Worm (Caenorhabditis elegans) whole organism, young adult: ENCODE measurements around the gene C17E7.4.
A peak's percentile ranks its signal among the peaks of the same experiment; 100 is the strongest.

Experiments used
- C06A6.2 ChIP-seq: fragments of 200-800 bp; sonication (Bioruptor generic); conservative IDR thresholded peaks from 2 replicates; pipeline ENCODE4 v1.3.6; 2022; ENCODE audit warnings: missing genetic modification characterization, missing compliant biosample characterization
- F23B12.7 ChIP-seq: sonication (generic microtip); optimal IDR thresholded peaks from 2 replicates; lab custom pipeline; 2017; ENCODE audit warnings: missing genetic modification characterization, mild to moderate bottlenecking, missing compliant biosample characterization, antibody characterized with exemption, moderate library complexity; ENCODE audit not compliant: insufficient read depth
- K12H6.12 ChIP-seq: fragments of 200-800 bp; sonication (Bioruptor generic); optimal IDR thresholded peaks from 2 replicates; lab custom pipeline; 2018; ENCODE audit warnings: mild to moderate bottlenecking, missing genetic modification characterization, missing compliant biosample characterization
- T26A5.8 ChIP-seq: sonication (generic microtip); optimal IDR thresholded peaks from 2 replicates; lab custom pipeline; 2016; ENCODE audit warnings: missing genetic modification characterization, missing compliant biosample characterization
- atf-7 ChIP-seq: sonication (generic microtip); optimal IDR thresholded peaks from 2 replicates; lab custom pipeline; 2017; ENCODE audit warnings: mild to moderate bottlenecking, missing genetic modification characterization, missing compliant biosample characterization
- bed-1 ChIP-seq: fragments of 200-800 bp; sonication (Bioruptor generic); IDR thresholded peaks from 2 replicates; pipeline ENCODE4 v1.3.6; 2022; ENCODE audit warnings: missing genetic modification reagents, missing genetic modification characterization, missing compliant biosample characterization
- bed-2 ChIP-seq: fragments of 200-800 bp; sonication (Bioruptor generic); IDR thresholded peaks from 2 replicates; pipeline ENCODE4 v1.3.6; 2022; ENCODE audit warnings: missing genetic modification reagents, missing genetic modification characterization, missing compliant biosample characterization
- ceh-100 ChIP-seq: fragments of 200-800 bp; sonication (Bioruptor generic); IDR thresholded peaks from 2 replicates; pipeline ENCODE4 v1.3.6; 2022; ENCODE audit warnings: missing genetic modification reagents, missing genetic modification characterization, missing compliant biosample characterization
- ceh-27 ChIP-seq: fragments of 200-800 bp; sonication (Bioruptor generic); optimal IDR thresholded peaks from 2 replicates; lab custom pipeline; 2018; ENCODE audit warnings: mild to moderate bottlenecking, missing genetic modification characterization, moderate library complexity, missing compliant biosample characterization
- ceh-40 ChIP-seq: fragments of 200-800 bp; sonication (Bioruptor generic); IDR thresholded peaks from 2 replicates; pipeline ENCODE4 v1.3.6; 2022; ENCODE audit warnings: missing genetic modification characterization, missing compliant biosample characterization
- ceh-58 ChIP-seq: fragments of 200-800 bp; sonication (Bioruptor generic); IDR thresholded peaks from 2 replicates; pipeline ENCODE4 v1.3.6; 2022; ENCODE audit warnings: missing genetic modification characterization, missing compliant biosample characterization
- die-1 ChIP-seq: sonication (generic microtip); optimal IDR thresholded peaks from 2 replicates; lab custom pipeline; 2016; ENCODE audit warnings: missing genotype, mild to moderate bottlenecking, missing genetic modification characterization, missing compliant biosample characterization
- egl-18 ChIP-seq: fragments of 200-800 bp; sonication (Bioruptor generic); IDR thresholded peaks from 2 replicates; pipeline ENCODE4 v1.3.6; 2022; ENCODE audit warnings: missing genetic modification reagents, missing genetic modification characterization, missing compliant biosample characterization
- fkh-3 ChIP-seq: sonication (generic microtip); optimal IDR thresholded peaks from 2 replicates; lab custom pipeline; 2016; ENCODE audit warnings: mild to moderate bottlenecking, missing genetic modification characterization, missing compliant biosample characterization
- him-1 ChIP-seq: sonication (generic microtip); optimal IDR thresholded peaks from 2 replicates; lab custom pipeline; 2016; ENCODE audit warnings: missing genotype, missing genetic modification reagents, missing genetic modification characterization, missing compliant biosample characterization
- hlh-26 ChIP-seq: fragments of 200-800 bp; sonication (Bioruptor generic); conservative IDR thresholded peaks from 2 replicates; pipeline ENCODE4 v1.3.6; 2022; ENCODE audit warnings: missing genetic modification reagents, missing genetic modification characterization, missing compliant biosample characterization
- hmg-1.2 ChIP-seq: fragments of 200-800 bp; sonication (Bioruptor generic); IDR thresholded peaks from 2 replicates; pipeline ENCODE4 v1.3.6; 2022; ENCODE audit warnings: missing genetic modification reagents, missing genetic modification characterization, missing compliant biosample characterization
- hmg-20 ChIP-seq: fragments of 200-800 bp; sonication (Bioruptor generic); IDR thresholded peaks from 2 replicates; pipeline ENCODE4 v1.3.6; 2022; ENCODE audit warnings: missing genetic modification reagents, missing genetic modification characterization, missing compliant biosample characterization
- let-607 ChIP-seq, 2 experiments: fragments of 200-800 bp in 1 of 2; sonication (Bioruptor generic) in 1 of 2; sonication (generic microtip) in 1 of 2; optimal IDR thresholded peaks; 2 replicates each; lab custom pipeline; 2016 to 2018; ENCODE audit warnings: mild to moderate bottlenecking in 2 of 2, missing compliant biosample characterization in 2 of 2, missing genetic modification characterization in 2 of 2, moderate library complexity in 2 of 2, missing genotype in 1 of 2
- lir-1 ChIP-seq: fragments of 200-800 bp; sonication (Bioruptor generic); conservative IDR thresholded peaks from 2 replicates; pipeline ENCODE4 v1.3.6; 2022; ENCODE audit warnings: missing genetic modification reagents, missing genetic modification characterization, missing compliant biosample characterization
- lsl-1 ChIP-seq: fragments of 200-800 bp; sonication (Bioruptor generic); optimal IDR thresholded peaks from 2 replicates; lab custom pipeline; 2018; ENCODE audit warnings: mild to moderate bottlenecking, missing genetic modification characterization, moderate library complexity, missing compliant biosample characterization
- madf-8 ChIP-seq: fragments of 200-800 bp; sonication (Bioruptor generic); conservative IDR thresholded peaks from 2 replicates; pipeline ENCODE4 v1.3.6; 2022; ENCODE audit warnings: missing genetic modification reagents, missing genetic modification characterization, missing compliant biosample characterization
- mcd-1 ChIP-seq: fragments of 200-800 bp; sonication (Bioruptor generic); IDR thresholded peaks from 2 replicates; pipeline ENCODE4 v1.3.6; 2022; ENCODE audit warnings: missing genetic modification reagents, missing genetic modification characterization, missing compliant biosample characterization
- nfyb-1 ChIP-seq: fragments of 200-800 bp; sonication (Bioruptor generic); IDR thresholded peaks from 2 replicates; pipeline ENCODE4 v1.3.6; 2022; ENCODE audit warnings: missing genetic modification reagents, missing genetic modification characterization, missing compliant biosample characterization
- nhr-80 ChIP-seq: sonication (generic microtip); optimal IDR thresholded peaks from 2 replicates; lab custom pipeline; 2016; ENCODE audit warnings: missing genetic modification characterization, missing compliant biosample characterization
- nhr-90 ChIP-seq: sonication (generic microtip); optimal IDR thresholded peaks from 2 replicates; lab custom pipeline; 2016; ENCODE audit warnings: missing genotype, mild to moderate bottlenecking, missing genetic modification characterization, missing compliant biosample characterization
- rcor-1 ChIP-seq: fragments of 200-800 bp; sonication (Bioruptor generic); IDR thresholded peaks from 2 replicates; pipeline ENCODE4 v1.3.6; 2022; ENCODE audit warnings: missing genetic modification reagents, missing genetic modification characterization, missing compliant biosample characterization
- repo-1 ChIP-seq: sonication (generic microtip); optimal IDR thresholded peaks from 2 replicates; lab custom pipeline; 2017; ENCODE audit warnings: mild to moderate bottlenecking, missing genetic modification characterization, missing compliant biosample characterization
- rpc-1 ChIP-seq, 2 experiments: fragments of 150-350 bp in 1 of 2; sonication (generic microtip) in 1 of 2; optimal IDR thresholded peaks; 2 replicates each; lab custom pipeline; 2014 to 2018; ENCODE audit warnings: missing biosample characterization in 1 of 2, missing genetic modification characterization in 1 of 2, missing genetic modification reagents in 1 of 2, missing genotype in 1 of 2
- sptf-2 ChIP-seq: fragments of 200-800 bp; sonication (Bioruptor generic); optimal IDR thresholded peaks from 2 replicates; lab custom pipeline; 2018; ENCODE audit warnings: mild to moderate bottlenecking, missing genetic modification characterization, missing compliant biosample characterization
- tbp1 ChIP-seq: fragments of 200-800 bp; sonication (Bioruptor generic); optimal IDR thresholded peaks from 2 replicates; lab custom pipeline; 2018; ENCODE audit warnings: mild to moderate bottlenecking, missing genetic modification characterization, missing compliant biosample characterization
- zfh-2 ChIP-seq: fragments of 200-800 bp; sonication (Bioruptor generic); conservative IDR thresholded peaks from 2 replicates; pipeline ENCODE4 v1.3.6; 2022; ENCODE audit warnings: missing genetic modification reagents, missing genetic modification characterization, missing compliant biosample characterization
- ztf-6 ChIP-seq: fragments of 200-800 bp; sonication (Bioruptor generic); IDR thresholded peaks from 2 replicates; pipeline ENCODE4 v1.3.6; 2022; ENCODE audit warnings: missing genetic modification reagents, missing genetic modification characterization, missing compliant biosample characterization

C17E7.4 gene

DNA sequence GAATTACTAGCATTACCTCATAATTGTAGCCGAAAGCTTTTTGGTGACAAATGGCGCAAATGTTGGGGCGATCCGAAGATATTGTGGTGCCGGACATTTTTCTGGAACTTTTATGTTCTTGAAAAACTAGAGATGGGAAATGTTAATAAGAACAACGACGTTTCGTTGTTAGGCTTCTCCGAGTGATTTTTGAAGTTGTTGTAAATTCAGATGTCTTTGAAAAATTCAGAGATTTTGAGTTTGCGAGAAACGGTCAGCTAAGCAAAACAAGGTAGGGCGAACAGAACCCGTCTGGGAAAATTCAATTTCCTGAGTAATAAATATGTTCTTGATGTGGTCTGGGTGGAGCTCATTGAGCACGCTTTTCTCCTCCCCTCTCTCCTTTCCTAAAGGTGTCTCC lies 6.5 kb upstream of the C17E7.4 start, which contains the start of gene nhr-124:
Gene nhr-124, minus strand, starts transcription at position 101 of the 400 bp plus-strand sequence.
- TF ChIP-seq hlh-26, result no peak
- no peak for TF ChIP-seq die-1 (tag; lab: Kevin White, UChicago)

DNA sequence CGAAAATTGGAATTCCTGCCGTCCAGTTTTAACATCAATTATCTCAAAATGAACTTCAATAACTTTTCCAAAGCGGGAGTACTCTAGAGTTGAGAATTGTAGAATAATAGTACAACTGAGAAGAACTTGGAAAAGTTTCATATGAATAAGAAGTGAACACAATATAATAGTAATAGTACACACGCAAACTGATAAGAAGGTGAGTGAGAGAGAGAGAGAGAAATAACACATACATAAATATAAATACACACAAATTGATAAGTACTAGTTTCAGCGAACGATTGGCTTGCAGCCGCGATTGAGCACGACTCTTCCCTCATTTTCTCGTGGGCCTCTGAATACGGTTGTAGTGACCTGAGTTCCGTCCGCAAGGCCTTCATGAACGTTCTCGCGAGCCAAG lies 3.5 kb upstream of the C17E7.4 start, which contains the start of gene C17E7.13:
Gene C17E7.13, minus strand, starts transcription at position 176 of the 400 bp plus-strand sequence.
- peak; percentile 8 for TF ChIP-seq nhr-80 (tag; lab: Kevin White, UChicago)
- TF ChIP-seq ceh-40 (GFP tag; lab: Robert Waterston, UW), result no peak

DNA sequence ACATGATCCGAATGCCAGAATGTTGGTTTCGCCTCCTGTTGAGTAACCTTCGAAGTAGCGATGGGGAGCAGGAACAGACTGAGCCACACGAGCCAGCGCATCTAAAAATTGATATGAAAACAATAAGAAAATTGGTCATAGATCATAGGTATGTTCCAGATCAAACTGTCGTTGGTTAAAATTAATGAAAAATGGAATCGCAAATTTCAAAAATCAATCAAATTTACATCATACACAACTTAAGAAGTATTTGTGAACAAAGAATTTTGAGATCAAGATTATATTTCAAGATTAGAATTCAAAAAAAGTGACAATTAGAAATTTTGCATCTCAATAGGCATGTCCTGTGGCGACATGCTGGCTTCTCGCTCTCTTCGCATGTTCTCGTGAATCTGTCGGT lies 1.9 kb upstream of the C17E7.4 start, which contains the start of gene C17E7.9:
Gene C17E7.9, minus strand, starts transcription at position 101 of the 400 bp plus-strand sequence.
- TF ChIP-seq lir-1 (GFP tag; lab: Robert Waterston, UW) (no peak), him-1 (no peak), sptf-2 (GFP tag; lab: Kevin White, UChicago) (no peak), atf-7 (tag; lab: Kevin White, UChicago) (no peak), egl-18 (GFP tag; lab: Robert Waterston, UW) (no peak), hmg-20 (GFP tag; lab: Robert Waterston, UW) (no peak), nfyb-1 (GFP tag; lab: Robert Waterston, UW) (no peak), tbp1 (no peak), hmg-1.2 (GFP tag; lab: Robert Waterston, UW) (no peak), ceh-58 (GFP tag; lab: Robert Waterston, UW) (no peak), let-607 (tag; optimal IDR thresholded peaks at IDR 0.05; lab: Kevin White, UChicago) (no peak)
- TF ChIP-seq, all 124 proteins: peak for 0

DNA sequence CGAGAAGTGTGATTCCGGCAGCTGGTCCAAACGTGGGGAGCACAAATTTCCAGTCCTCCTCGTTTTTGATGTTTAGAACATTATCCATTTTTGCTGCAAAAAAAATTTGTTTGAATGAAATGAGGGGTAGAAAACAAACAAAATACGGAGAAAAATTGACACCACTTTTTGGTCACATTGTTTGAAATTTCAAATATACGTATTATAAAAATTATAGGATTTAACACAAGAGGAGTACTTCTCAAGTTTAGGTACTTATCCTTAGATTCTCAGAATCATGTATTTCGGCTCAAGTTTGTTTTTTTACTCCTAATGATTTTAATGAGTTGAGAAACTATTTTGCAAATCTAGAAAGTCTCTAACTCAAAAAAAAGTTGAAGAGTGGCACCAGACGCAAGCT lies 735 bp upstream of the C17E7.4 start, which contains the start of gene C17E7.12:
Gene C17E7.12, minus strand, starts transcription at position 101 of the 400 bp plus-strand sequence.
- TF ChIP-seq egl-18 (GFP tag; lab: Robert Waterston, UW) (no peak), ztf-6 (GFP tag; lab: Robert Waterston, UW) (no peak), ceh-100 (GFP tag; lab: Robert Waterston, UW) (no peak), F23B12.7 (tag; lab: Kevin White, UChicago) (no peak), hmg-1.2 (GFP tag; lab: Robert Waterston, UW) (no peak)

DNA sequence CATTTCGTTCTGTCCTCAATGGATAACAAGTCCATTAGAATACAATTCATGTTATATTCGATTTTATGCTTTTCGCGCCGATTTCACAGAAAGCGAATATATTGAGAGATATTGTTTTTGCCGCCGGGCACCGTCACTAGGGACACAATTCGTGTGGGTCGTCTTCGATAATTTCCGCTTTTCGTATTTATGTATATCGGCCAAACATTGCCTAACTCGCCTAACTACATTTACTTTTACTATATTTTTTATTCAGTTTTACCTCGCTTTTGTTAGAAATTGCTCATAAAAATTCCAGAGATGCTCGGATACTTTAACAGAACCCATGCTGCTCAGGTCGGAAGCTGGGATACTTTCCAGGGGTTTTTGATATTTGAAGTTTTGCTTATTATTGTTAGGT lies 2.0 kb downstream of the C17E7.4 start, which contains the start of gene sre-9:
Gene sre-9, plus strand, starts transcription at position 301 of the 400 bp plus-strand sequence.
- TF ChIP-seq fkh-3 (tag; lab: Kevin White, UChicago), result no peak
- TF ChIP-seq madf-8, result no peak
- no peak for TF ChIP-seq K12H6.12 (tag; lab: Kevin White, UChicago)
- TF ChIP-seq rpc-1 (optimal IDR thresholded peaks at IDR 0.05; lab: Kevin White, UChicago), result no peak
- TF ChIP-seq rpc-1 (tag; optimal IDR thresholded peaks at IDR 0.05; lab: Kevin White, UChicago), result no peak
- no peak for TF ChIP-seq ceh-27 (GFP tag; lab: Kevin White, UChicago)
- TF ChIP-seq ceh-58 (GFP tag; lab: Robert Waterston, UW), result no peak
- no peak for TF ChIP-seq T26A5.8 (tag; lab: Kevin White, UChicago)
- TF ChIP-seq hlh-26, result no peak
- no peak for TF ChIP-seq bed-2
- TF ChIP-seq C06A6.2 (GFP tag; lab: Robert Waterston, UW), result no peak
- no peak for TF ChIP-seq nhr-90 (tag; lab: Kevin White, UChicago)
- no peak for TF ChIP-seq repo-1 (tag; lab: Kevin White, UChicago)
- no peak for TF ChIP-seq zfh-2 (GFP tag; lab: Robert Waterston, UW)
- no peak for TF ChIP-seq ceh-40 (GFP tag; lab: Robert Waterston, UW)
- TF ChIP-seq lsl-1 (GFP tag; lab: Kevin White, UChicago), result no peak
- TF ChIP-seq rcor-1 (GFP tag; lab: Robert Waterston, UW), result no peak
- no peak for TF ChIP-seq mcd-1 (GFP tag; lab: Robert Waterston, UW)
- no peak for TF ChIP-seq bed-1 (GFP tag; lab: Robert Waterston, UW)
- TF ChIP-seq, all 124 proteins: peak for 0
